Worm (Caenorhabditis elegans) whole organism, L1 larva: ENCODE measurements around the gene F21C10.6.

Experiments
- C04F5.9 ChIP-seq: sonication (generic microtip); optimal IDR thresholded peaks from 2 replicates; lab custom pipeline; 2016; ENCODE audit warnings: missing genetic modification characterization, missing compliant biosample characterization
- C16A3.4 ChIP-seq: fragments of 150-350 bp; optimal IDR thresholded peaks from 2 replicates; lab custom pipeline; 2014; ENCODE audit warnings: missing biosample characterization, missing genetic modification characterization
- F16B12.6 ChIP-seq: fragments of 150-350 bp; optimal IDR thresholded peaks from 2 replicates; lab custom pipeline; 2014; ENCODE audit warnings: missing biosample characterization, missing genetic modification characterization
- Y116A8C.19 ChIP-seq: sonication (generic microtip); optimal IDR thresholded peaks from 2 replicates; lab custom pipeline; 2016; ENCODE audit warnings: missing compliant biosample characterization, missing genetic modification characterization, borderline replicate concordance
- aha-1 ChIP-seq: fragments of 150-350 bp; optimal IDR thresholded peaks from 2 replicates; lab custom pipeline; 2014; ENCODE audit warnings: missing biosample characterization, missing genetic modification characterization
- alr-1 ChIP-seq: fragments of 200-800 bp; sonication (Bioruptor generic); optimal IDR thresholded peaks from 2 replicates; lab custom pipeline; 2018; ENCODE audit warnings: borderline replicate concordance, mild to moderate bottlenecking, missing genetic modification characterization, missing compliant biosample characterization
- aly-2 ChIP-seq: fragments of 150-350 bp; optimal IDR thresholded peaks from 2 replicates; lab custom pipeline; 2014; ENCODE audit warnings: missing biosample characterization, missing genetic modification characterization
- ama-1 ChIP-seq: fragments of 150-350 bp; optimal IDR thresholded peaks from 2 replicates; lab custom pipeline; 2014
- blmp-1 ChIP-seq: fragments of 150-350 bp; optimal IDR thresholded peaks from 2 replicates; lab custom pipeline; 2014; ENCODE audit warnings: missing biosample characterization, missing genetic modification characterization
- ceh-63 ChIP-seq: fragments of 200-800 bp; sonication (Bioruptor generic); optimal IDR thresholded peaks from 2 replicates; lab custom pipeline; 2018; ENCODE audit warnings: mild to moderate bottlenecking, missing genetic modification characterization, missing compliant biosample characterization
- ceh-88 ChIP-seq: fragments of 200-800 bp; sonication (Bioruptor generic); IDR thresholded peaks from 2 replicates; pipeline ENCODE4 v1.3.6; 2022; ENCODE audit warnings: missing genetic modification characterization, missing compliant biosample characterization
- ces-1 ChIP-seq: fragments of 150-350 bp; optimal IDR thresholded peaks from 2 replicates; lab custom pipeline; 2014; ENCODE audit warnings: missing biosample characterization, missing genetic modification reagents, missing genetic modification characterization
- dpl-1 ChIP-seq, 3 experiments: fragments of 150-350 bp in 2 of 3; sonication (generic microtip) in 1 of 3; optimal IDR thresholded peaks; 2 replicates each; lab custom pipeline; 2014 to 2017; ENCODE audit warnings: missing biosample characterization in 3 of 3, missing genetic modification characterization in 3 of 3, missing genetic modification reagents in 3 of 3
- efl-1 ChIP-seq, 4 experiments: fragments of 150-350 bp; optimal IDR thresholded peaks in 3 of 4; peaks in 1 of 4; 1 replicate in 1 of 4; 2 replicates in 3 of 4; lab custom pipeline; 2014; ENCODE audit warnings: missing biosample characterization in 2 of 4, missing genetic modification characterization in 2 of 4, missing genetic modification reagents in 2 of 4
- efl-3 ChIP-seq: fragments of 200-800 bp; sonication (Bioruptor generic); optimal IDR thresholded peaks from 2 replicates; lab custom pipeline; 2018; ENCODE audit warnings: mild to moderate bottlenecking, missing genetic modification characterization, missing compliant biosample characterization
- egl-13 ChIP-seq: sonication (generic microtip); optimal IDR thresholded peaks from 2 replicates; lab custom pipeline; 2016; ENCODE audit warnings: missing genotype, missing genetic modification reagents, missing genetic modification characterization, missing compliant biosample characterization
- egl-27 ChIP-seq, 2 experiments: fragments of 150-350 bp in 1 of 2; sonication (generic microtip); optimal IDR thresholded peaks; 3 replicates each; lab custom pipeline; 2017 to 2018; ENCODE audit warnings: missing biosample characterization in 2 of 2, missing genetic modification characterization in 2 of 2, missing genetic modification reagents in 2 of 2
- elt-2 ChIP-seq: sonication (generic microtip); optimal IDR thresholded peaks from 2 replicates; lab custom pipeline; 2016; ENCODE audit warnings: missing genetic modification characterization, mild to moderate bottlenecking, inconsistent platforms, missing compliant biosample characterization, missing genetic modification reagents
- elt-3 ChIP-seq, 6 experiments: fragments of 150-350 bp in 1 of 6; sonication (generic microtip); optimal IDR thresholded peaks; 2 replicates each; lab custom pipeline; 2017 to 2018; ENCODE audit warnings: missing biosample characterization in 6 of 6, missing genetic modification characterization in 6 of 6, inconsistent platforms in 1 of 6
- ets-5 ChIP-seq: fragments of 200-800 bp; sonication (Bioruptor generic); IDR thresholded peaks from 2 replicates; pipeline ENCODE4 v1.3.6; 2022; ENCODE audit warnings: missing genetic modification characterization, missing compliant biosample characterization
- fkh-10 ChIP-seq: sonication (generic microtip); optimal IDR thresholded peaks from 2 replicates; lab custom pipeline; 2017; ENCODE audit warnings: missing biosample characterization, missing genetic modification reagents, missing genetic modification characterization
- fos-1 ChIP-seq: fragments of 150-350 bp; optimal IDR thresholded peaks from 2 replicates; lab custom pipeline; 2014; ENCODE audit warnings: missing biosample characterization, missing genetic modification characterization
- grh-1 ChIP-seq: fragments of 200-800 bp; sonication (Bioruptor generic); IDR thresholded peaks from 2 replicates; pipeline ENCODE4 v1.3.6; 2022; ENCODE audit warnings: missing genetic modification reagents, missing genetic modification characterization, missing compliant biosample characterization
- irx-1 ChIP-seq: sonication (generic microtip); optimal IDR thresholded peaks from 2 replicates; lab custom pipeline; 2016; ENCODE audit warnings: missing genetic modification characterization, missing compliant biosample characterization
- jun-1 ChIP-seq: fragments of 150-350 bp; optimal IDR thresholded peaks from 2 replicates; lab custom pipeline; 2014; ENCODE audit warnings: missing biosample characterization, missing genetic modification reagents, missing genetic modification characterization
- lin-13 ChIP-seq: fragments of 150-350 bp; optimal IDR thresholded peaks from 2 replicates; lab custom pipeline; 2014; ENCODE audit warnings: missing biosample characterization, missing genetic modification reagents, missing genetic modification characterization
- lin-14 ChIP-seq: fragments of 200-800 bp; sonication (Bioruptor generic); optimal IDR thresholded peaks from 2 replicates; lab custom pipeline; 2018; ENCODE audit warnings: mild to moderate bottlenecking, missing genetic modification characterization, moderate library complexity, missing compliant biosample characterization
- lin-35 ChIP-seq, 2 experiments: fragments of 150-350 bp; optimal IDR thresholded peaks; 2 replicates each; lab custom pipeline; 2014; ENCODE audit warnings: missing biosample characterization in 2 of 2, missing genetic modification characterization in 2 of 2, missing genetic modification reagents in 2 of 2
- lin-39 ChIP-seq: fragments of 150-350 bp; optimal IDR thresholded peaks from 2 replicates; lab custom pipeline; 2014; ENCODE audit warnings: missing biosample characterization, missing genetic modification reagents, missing genetic modification characterization
- lsy-2 ChIP-seq, 2 experiments: fragments of 150-350 bp; optimal IDR thresholded peaks; 2 replicates each; lab custom pipeline; 2014; ENCODE audit warnings: missing biosample characterization in 2 of 2, missing genetic modification characterization in 2 of 2
- mab-9 ChIP-seq: fragments of 200-800 bp; sonication (Bioruptor generic); IDR thresholded peaks from 2 replicates; pipeline ENCODE4 v1.3.6; 2022; ENCODE audit warnings: missing genetic modification reagents, missing genetic modification characterization, missing compliant biosample characterization
- mdl-1 ChIP-seq, 2 experiments: fragments of 150-350 bp; optimal IDR thresholded peaks; 2 replicates each; lab custom pipeline; 2014 to 2017; ENCODE audit warnings: missing biosample characterization in 2 of 2, missing genetic modification characterization in 2 of 2, inconsistent platforms in 1 of 2
- mep-1 ChIP-seq: fragments of 150-350 bp; optimal IDR thresholded peaks from 2 replicates; lab custom pipeline; 2014; ENCODE audit warnings: missing biosample characterization, missing genetic modification characterization
- nhr-11 ChIP-seq: fragments of 150-350 bp; optimal IDR thresholded peaks from 2 replicates; lab custom pipeline; 2014; ENCODE audit warnings: missing biosample characterization, missing genetic modification characterization
- nhr-12 ChIP-seq: sonication (generic microtip); optimal IDR thresholded peaks from 2 replicates; lab custom pipeline; 2017; ENCODE audit warnings: missing biosample characterization, missing genetic modification characterization
- nhr-19 ChIP-seq: fragments of 200-800 bp; sonication (Bioruptor generic); conservative IDR thresholded peaks from 2 replicates; pipeline ENCODE4 v1.3.6; 2022; ENCODE audit warnings: missing genetic modification characterization, missing compliant biosample characterization
- nhr-47 ChIP-seq: sonication (generic microtip); optimal IDR thresholded peaks from 2 replicates; lab custom pipeline; 2016; ENCODE audit warnings: mild to moderate bottlenecking, missing genetic modification characterization, moderate library complexity, missing compliant biosample characterization
- nhr-71 ChIP-seq: sonication (generic microtip); optimal IDR thresholded peaks from 2 replicates; lab custom pipeline; 2016; ENCODE audit warnings: mild to moderate bottlenecking, missing genetic modification characterization, moderate library complexity, missing compliant biosample characterization
- nhr-84 ChIP-seq: sonication (generic microtip); optimal IDR thresholded peaks from 2 replicates; lab custom pipeline; 2017; ENCODE audit warnings: missing biosample characterization, missing genetic modification characterization
- nhr-85 ChIP-seq: sonication (generic microtip); peaks from one replicate; lab custom pipeline; 2016; ENCODE audit warnings: missing genetic modification characterization, inconsistent platforms, missing compliant biosample characterization
- nhr-90 ChIP-seq: sonication (generic microtip); optimal IDR thresholded peaks from 2 replicates; lab custom pipeline; 2016; ENCODE audit warnings: mild to moderate bottlenecking, missing genetic modification characterization, missing compliant biosample characterization; ENCODE audit not compliant: poor library complexity
- pqm-1 ChIP-seq: sonication (generic microtip); optimal IDR thresholded peaks from 3 replicates; lab custom pipeline; 2017; ENCODE audit warnings: missing biosample characterization, missing genetic modification characterization
- rnt-1 ChIP-seq: sonication (generic microtip); optimal IDR thresholded peaks from 2 replicates; lab custom pipeline; 2016; ENCODE audit warnings: mild to moderate bottlenecking, missing genetic modification characterization, moderate library complexity, missing compliant biosample characterization
- snu-23 ChIP-seq: sonication (generic microtip); optimal IDR thresholded peaks from 2 replicates; lab custom pipeline; 2016; ENCODE audit warnings: missing genetic modification characterization, missing compliant biosample characterization
- sox-4 ChIP-seq: sonication (generic microtip); optimal IDR thresholded peaks from 2 replicates; lab custom pipeline; 2016; ENCODE audit warnings: missing genetic modification characterization, missing compliant biosample characterization
- tbx-2 ChIP-seq: sonication (generic microtip); optimal IDR thresholded peaks from 2 replicates; lab custom pipeline; 2016; ENCODE audit warnings: missing genetic modification characterization, missing compliant biosample characterization
- unc-62 ChIP-seq: fragments of 150-350 bp; optimal IDR thresholded peaks from 2 replicates; lab custom pipeline; 2014; ENCODE audit warnings: missing biosample characterization, missing genetic modification reagents, missing genetic modification characterization
- unc-86 ChIP-seq: sonication (generic microtip); optimal IDR thresholded peaks from 2 replicates; lab custom pipeline; 2016; ENCODE audit warnings: missing genetic modification characterization, missing compliant biosample characterization
- zip-4 ChIP-seq: fragments of 200-800 bp; sonication (Bioruptor generic); optimal IDR thresholded peaks from 2 replicates; lab custom pipeline; 2018; ENCODE audit warnings: mild to moderate bottlenecking, missing genetic modification characterization, moderate library complexity, missing compliant biosample characterization

F21C10.6 gene

ce11 chrV:9162955-9163468, 38.7 kb downstream of the F21C10.6 start, which contains the start of gene col-145:
TSS of gene col-145 (minus strand) at chrV:9163005.
- TF ChIP-seq ces-1 (GFP tag; lab: Kevin White, UChicago) (no peak), aha-1 (tag; lab: Kevin White, UChicago) (no peak), ceh-63 (GFP tag; lab: Kevin White, UChicago) (no peak), blmp-1 (tag; lab: Kevin White, UChicago) (peak; percentile 86), C04F5.9 (tag; lab: Kevin White, UChicago) (no peak), lin-14 (peak; percentile 39), lin-35 (GFP tag; optimal IDR thresholded peaks at IDR 0.05; lab: Kevin White, UChicago) (no peak), alr-1 (tag; lab: Kevin White, UChicago) (no peak), elt-3 (tag; optimal IDR thresholded peaks at IDR 0.05; lab: Kevin White, UChicago) (peak in 1 of 6 experiments; percentile 6), egl-13 (no peak), nhr-85 (tag; lab: Kevin White, UChicago) (peak; percentile 5), zip-4 (GFP tag; lab: Kevin White, UChicago) (no peak), nhr-84 (tag; lab: Kevin White, UChicago) (no peak), efl-3 (GFP tag; lab: Kevin White, UChicago) (no peak), ceh-88 (GFP tag; lab: Robert Waterston, UW) (no peak), C16A3.4 (tag; lab: Kevin White, UChicago) (no peak), snu-23 (peak; percentile 1), irx-1 (tag; lab: Kevin White, UChicago) (no peak), ama-1 (lab: Kevin White, UChicago) (no peak), mdl-1 (tag; optimal IDR thresholded peaks at IDR 0.05; lab: Kevin White, UChicago) (no peak), pqm-1 (tag; lab: Kevin White, UChicago) (no peak), nhr-11 (tag; lab: Kevin White, UChicago) (no peak), Y116A8C.19 (no peak), nhr-12 (tag; lab: Kevin White, UChicago) (no peak)

ce11 chrV:9163897-9164296, 39.6 kb downstream of the F21C10.6 start:
- no peak for TF ChIP-seq fos-1
- no peak for TF ChIP-seq nhr-11 (tag; lab: Kevin White, UChicago)
- TF ChIP-seq nhr-47 (tag; lab: Kevin White, UChicago), result peak; percentile 21
- TF ChIP-seq ets-5 (GFP tag; lab: Robert Waterston, UW), result no peak
- peak; percentile 6 for TF ChIP-seq lin-14
- TF ChIP-seq egl-13, result no peak
- no peak for TF ChIP-seq pqm-1 (tag; lab: Kevin White, UChicago)
- TF ChIP-seq jun-1, result peak; percentile 42
- TF ChIP-seq unc-62 (GFP tag; lab: Kevin White, UChicago), result no peak
- TF ChIP-seq mab-9 (GFP tag; lab: Robert Waterston, UW), result no peak
- TF ChIP-seq aly-2 (tag; lab: Kevin White, UChicago), result peak; percentile 54
- no peak for TF ChIP-seq rnt-1 (tag; lab: Kevin White, UChicago)
- 0 out of 2 replicates have a peak, but pooled peaks have one; percentile 5 for TF ChIP-seq nhr-19
- TF ChIP-seq efl-1 (optimal IDR thresholded peaks at IDR 0.05; lab: Kevin White, UChicago), result peak in 1 of 2 experiments; percentile 11
- TF ChIP-seq efl-1 (GFP tag; optimal IDR thresholded peaks at IDR 0.05 in 1 of 2; lab: Kevin White, UChicago), result no peak
- TF ChIP-seq ama-1 (lab: Kevin White, UChicago), result peak; percentile 73
- no peak for TF ChIP-seq lin-13 (GFP tag; lab: Kevin White, UChicago)
- TF ChIP-seq dpl-1 (GFP tag; optimal IDR thresholded peaks at IDR 0.05; lab: Kevin White, UChicago), result no peak
- peak in 2 of 6 experiments; percentile 35 to 46 for TF ChIP-seq elt-3 (tag; optimal IDR thresholded peaks at IDR 0.05; lab: Kevin White, UChicago)
- no peak for TF ChIP-seq fkh-10 (GFP tag; lab: Kevin White, UChicago)
- TF ChIP-seq sox-4 (tag; lab: Kevin White, UChicago), result no peak
- no peak for TF ChIP-seq F16B12.6 (tag; lab: Kevin White, UChicago)
- TF ChIP-seq grh-1 (GFP tag; lab: Robert Waterston, UW), result no peak
- TF ChIP-seq nhr-90 (tag; lab: Kevin White, UChicago), result peak; percentile 10
- no peak for TF ChIP-seq irx-1 (tag; lab: Kevin White, UChicago)
- no peak for TF ChIP-seq ces-1 (GFP tag; lab: Kevin White, UChicago)
- TF ChIP-seq egl-27 (tag; optimal IDR thresholded peaks at IDR 0.05; lab: Kevin White, UChicago), result no peak
- TF ChIP-seq nhr-71 (tag; lab: Kevin White, UChicago), result peak; percentile 50
- no peak for TF ChIP-seq lin-35 (GFP tag; optimal IDR thresholded peaks at IDR 0.05; lab: Kevin White, UChicago)
- TF ChIP-seq lin-39 (tag; lab: Kevin White, UChicago), result no peak
- peak; percentile 70 for TF ChIP-seq nhr-85 (tag; lab: Kevin White, UChicago)
- peak in 1 of 2 experiments; percentile 43 for TF ChIP-seq lsy-2 (tag; optimal IDR thresholded peaks at IDR 0.05; lab: Kevin White, UChicago)
- TF ChIP-seq mep-1 (tag; lab: Kevin White, UChicago), result no peak
- no peak for TF ChIP-seq tbx-2 (tag; lab: Kevin White, UChicago)
- no peak for TF ChIP-seq unc-86 (tag; lab: Kevin White, UChicago)
- TF ChIP-seq elt-2 (tag; lab: Kevin White, UChicago), result no peak
